Worm (Caenorhabditis elegans) whole organism, young adult: ENCODE data around the gene cest-2.3.

ENCODE experiments used
- ama-1 ChIP-seq, 3 experiments: fragments of 150-350 bp in 1 of 3; sonication (generic microtip) in 2 of 3; optimal IDR thresholded peaks; 2 replicates each; lab custom pipeline; 2014 to 2018; ENCODE audit warnings: missing biosample characterization in 2 of 3, missing genetic modification characterization in 2 of 3, missing genetic modification reagents in 2 of 3
- ccch-3 ChIP-seq: fragments of 200-800 bp; sonication (Bioruptor generic); optimal IDR thresholded peaks from 2 replicates; lab custom pipeline; 2018; ENCODE audit warnings: mild to moderate bottlenecking, missing genetic modification characterization, missing compliant biosample characterization
- ceh-27 ChIP-seq: fragments of 200-800 bp; sonication (Bioruptor generic); optimal IDR thresholded peaks from 2 replicates; lab custom pipeline; 2018; ENCODE audit warnings: mild to moderate bottlenecking, missing genetic modification characterization, moderate library complexity, missing compliant biosample characterization
- dpff-1 ChIP-seq: sonication (generic microtip); optimal IDR thresholded peaks from 2 replicates; lab custom pipeline; 2017; ENCODE audit warnings: mild to moderate bottlenecking, missing genetic modification characterization, missing compliant biosample characterization
- egl-18 ChIP-seq: fragments of 200-800 bp; sonication (Bioruptor generic); IDR thresholded peaks from 2 replicates; pipeline ENCODE4 v1.3.6; 2022; ENCODE audit warnings: missing genetic modification reagents, missing genetic modification characterization, missing compliant biosample characterization
- lsl-1 ChIP-seq: fragments of 200-800 bp; sonication (Bioruptor generic); optimal IDR thresholded peaks from 2 replicates; lab custom pipeline; 2018; ENCODE audit warnings: mild to moderate bottlenecking, missing genetic modification characterization, moderate library complexity, missing compliant biosample characterization
- mcd-1 ChIP-seq: fragments of 200-800 bp; sonication (Bioruptor generic); IDR thresholded peaks from 2 replicates; pipeline ENCODE4 v1.3.6; 2022; ENCODE audit warnings: missing genetic modification reagents, missing genetic modification characterization, missing compliant biosample characterization
- mel-28 ChIP-seq: sonication (generic microtip); optimal IDR thresholded peaks from 2 replicates; lab custom pipeline; 2016; ENCODE audit warnings: borderline replicate concordance, mild to moderate bottlenecking, missing genetic modification characterization, missing compliant biosample characterization
- nhr-80 ChIP-seq: sonication (generic microtip); optimal IDR thresholded peaks from 2 replicates; lab custom pipeline; 2016; ENCODE audit warnings: missing genetic modification characterization, missing compliant biosample characterization
- pbrm-1 ChIP-seq: fragments of 200-800 bp; sonication (Bioruptor generic); IDR thresholded peaks from 2 replicates; pipeline ENCODE4 v1.3.6; 2022; ENCODE audit warnings: missing genetic modification reagents, missing genetic modification characterization, missing compliant biosample characterization
- ztf-3 ChIP-seq: fragments of 200-800 bp; sonication (Bioruptor generic); optimal IDR thresholded peaks from 2 replicates; lab custom pipeline; 2018; ENCODE audit warnings: mild to moderate bottlenecking, missing genetic modification characterization, missing compliant biosample characterization

- TF ChIP-seq nhr-80 (tag; lab: Kevin White, UChicago) (no peak), ccch-3 (GFP tag; lab: Kevin White, UChicago) (no peak), lsl-1 (no peak), mel-28 (no peak), dpff-1 (tag; lab: Kevin White, UChicago) (no peak), ztf-3 (GFP tag; lab: Kevin White, UChicago) (no peak), mcd-1 (no peak), egl-18 (no peak), pbrm-1 (no peak), ceh-27 (GFP tag; lab: Kevin White, UChicago) (no peak), ama-1 (optimal IDR thresholded peaks at IDR 0.05; lab: Kevin White, UChicago) (no peak), ama-1 (GFP tag; optimal IDR thresholded peaks at IDR 0.05; lab: Kevin White, UChicago) (no peak)
Observed at ce11 chrV:14226373-14226772, 43.6 kb upstream of the cest-2.3 start, which contains the start of gene nep-21.
